Fruit fly (Drosophila melanogaster) S2 (cell line): ENCODE measurements around the gene CG14990.

Source experiments
- CG8478 ChIP-seq: fragments of >200 bp; optimal IDR thresholded peaks from 2 replicates; lab custom pipeline; 2018
- CTCF ChIP-seq, 2 experiments: fragments of >200 bp; optimal IDR thresholded peaks; 2 replicates each; lab custom pipeline; 2018

DNA sequence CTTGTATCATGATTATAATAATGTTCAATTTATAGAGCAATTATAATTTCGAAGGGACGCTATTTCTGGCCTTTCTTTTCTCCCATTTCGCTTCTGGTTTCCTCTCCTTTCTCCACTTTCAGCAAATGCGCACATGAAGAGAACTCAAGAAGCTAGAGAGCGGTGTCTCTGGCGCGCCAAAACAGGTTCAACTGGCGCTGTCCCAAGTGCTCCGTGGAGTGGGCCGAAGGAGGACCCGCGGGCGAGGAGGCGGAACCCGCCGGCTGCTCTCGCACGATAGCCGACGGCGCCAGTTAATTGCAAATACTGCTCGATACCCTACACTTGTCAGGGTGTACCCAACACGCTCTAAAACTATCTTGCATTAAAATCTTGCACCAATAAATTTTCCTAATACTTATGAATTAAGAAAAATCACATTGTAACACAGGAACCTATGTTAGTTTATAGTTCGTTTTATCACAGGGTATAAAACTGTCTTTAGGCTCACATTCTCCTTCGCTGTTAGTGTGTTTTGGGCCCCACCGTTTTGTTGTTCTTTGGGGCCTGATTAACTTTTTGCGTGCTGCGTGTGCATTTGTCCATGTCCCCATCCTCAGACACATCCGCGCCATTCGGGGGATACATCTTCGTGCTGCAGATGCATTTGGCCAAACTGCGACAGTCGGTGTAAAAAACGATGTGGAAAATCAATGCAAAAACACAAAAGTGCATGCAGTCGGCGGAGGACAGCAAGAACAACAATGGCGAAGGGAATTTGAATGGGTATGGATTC is 22.6 kb upstream of the CG14990 start:
- TF ChIP-seq CG8478 (lab: Kevin White, UChicago) (no peak), CTCF (optimal IDR thresholded peaks at IDR 0.05; lab: Kevin White, UChicago) (no peak)
